Worm (Caenorhabditis elegans): ENCODE results near the gene clec-59.

The clec-59 gene

DNA sequence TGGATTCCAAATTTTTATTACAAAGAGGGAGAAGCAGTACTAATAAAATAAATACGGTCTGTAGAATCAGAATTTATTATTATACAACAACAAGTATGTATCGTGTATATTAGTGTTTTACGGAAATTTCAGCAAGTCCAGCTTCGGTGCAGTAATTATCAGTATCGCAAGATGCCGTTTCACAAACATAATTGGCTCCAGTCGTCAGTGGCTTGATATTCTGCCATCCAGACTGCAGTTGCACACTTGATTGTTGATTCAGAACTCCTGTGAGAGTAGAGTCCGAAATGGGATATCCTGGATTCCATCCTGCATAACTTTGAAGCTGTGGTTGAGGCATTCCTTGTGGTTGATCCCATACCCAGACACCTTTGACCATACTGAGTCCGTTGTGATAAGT, 795 bp upstream of the clec-59 start:
- TF ChIP-seq nhr-28 (tag; optimal IDR thresholded peaks at IDR 0.05) = no peak
- TF ChIP-seq pha-4 (tag; optimal IDR thresholded peaks at IDR 0.05) = no peak
- no peak for TF ChIP-seq tbx-8 (GFP tag; optimal IDR thresholded peaks at IDR 0.05)
- TF ChIP-seq mep-1 (tag; optimal IDR thresholded peaks at IDR 0.05) = no peak
- no peak for TF ChIP-seq blmp-1 (tag; optimal IDR thresholded peaks at IDR 0.05)
- no peak for TF ChIP-seq hlh-1 (tag; optimal IDR thresholded peaks at IDR 0.05)

DNA sequence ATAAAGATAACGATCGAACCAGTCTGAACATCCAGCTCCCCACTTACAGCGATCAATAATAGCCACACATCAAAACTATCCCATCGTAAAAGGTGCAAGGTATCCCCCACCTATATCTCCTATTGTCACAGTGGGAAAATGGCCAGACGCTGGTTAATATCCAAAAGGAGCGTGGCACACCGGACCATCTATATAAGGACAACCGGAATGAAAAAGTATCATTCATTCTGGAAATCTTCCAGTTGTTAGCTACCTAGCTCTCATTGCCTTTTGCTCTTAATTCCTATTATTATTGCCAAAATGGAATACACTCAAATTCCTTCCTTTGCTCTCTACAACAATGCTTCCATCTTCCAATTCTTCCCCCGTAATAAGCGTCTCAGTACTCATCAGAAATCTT, 2.3 kb downstream of the clec-59 start, which contains the start of gene ZK666.4:
Gene ZK666.4, plus strand, starts transcription at position 301 of the 400 bp plus-strand sequence.
- TF ChIP-seq drap-1 (GFP tag; optimal IDR thresholded peaks at IDR 0.05) (no peak), ceh-43 (GFP tag; optimal IDR thresholded peaks at IDR 0.05) (no peak), cnd-1 (tag; optimal IDR thresholded peaks at IDR 0.05) (no peak), nhr-237 (tag; optimal IDR thresholded peaks at IDR 0.05) (no peak), ceh-83 (GFP tag; optimal IDR thresholded peaks at IDR 0.05) (no peak)

ce11 chrII:10476039-10476438, 3.2 kb downstream of the clec-59 start, which contains the start of gene clec-58:
TSS of gene clec-58 (minus strand) at chrII:10476139.
- no peak for TF ChIP-seq hlh-1 (tag; optimal IDR thresholded peaks at IDR 0.05)
- no peak for TF ChIP-seq ham-2 (GFP tag; optimal IDR thresholded peaks at IDR 0.05)
- no peak for TF ChIP-seq nhr-237 (tag; optimal IDR thresholded peaks at IDR 0.05)
- no peak for TF ChIP-seq snpc-4 (tag; optimal IDR thresholded peaks at IDR 0.05)
- no peak for TF ChIP-seq nhr-76 (tag; optimal IDR thresholded peaks at IDR 0.05)
- TF ChIP-seq unc-120 (tag; optimal IDR thresholded peaks at IDR 0.05; ENCODE audit: poor library complexity, severe bottlenecking) = no peak
- TF ChIP-seq lsy-2 (tag; optimal IDR thresholded peaks at IDR 0.05) = no peak
- no peak for TF ChIP-seq lin-13 (tag; optimal IDR thresholded peaks at IDR 0.05)
- no peak for TF ChIP-seq lin-32 (GFP tag; optimal IDR thresholded peaks at IDR 0.05)
- TF ChIP-seq tbx-8 (GFP tag; optimal IDR thresholded peaks at IDR 0.05) = no peak

ce11 chrII:10471790-10472189, 7.5 kb downstream of the clec-59 start, which contains the start of gene ZK666.2:
TSS of gene ZK666.2 (minus strand) at chrII:10471890.
- TF ChIP-seq bed-3 (GFP tag; optimal IDR thresholded peaks at IDR 0.05) = no peak

DNA sequence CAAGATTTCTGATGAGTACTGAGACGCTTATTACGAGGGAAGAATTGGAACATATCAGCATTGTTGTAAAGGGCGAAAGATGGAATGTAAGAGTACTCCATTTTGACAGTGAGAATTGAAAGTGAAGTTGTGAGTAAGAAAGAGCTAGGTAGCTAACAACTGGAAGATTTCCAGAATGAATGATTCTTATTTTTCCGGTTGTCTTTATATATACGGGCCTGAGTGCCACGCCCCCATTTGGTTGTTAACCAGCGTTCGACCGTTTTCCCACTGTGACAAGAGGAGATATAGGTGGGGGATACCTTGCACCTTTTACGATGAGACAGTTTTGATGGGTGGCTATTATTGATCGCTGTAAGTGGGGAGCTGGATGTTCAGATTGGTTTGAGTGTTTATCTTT, 8.0 kb downstream of the clec-59 start, which contains the start of gene ZK666.1:
Gene ZK666.1, minus strand, starts transcription at position 101 of the 400 bp plus-strand sequence.
- no peak for TF ChIP-seq unc-39 (tag; optimal IDR thresholded peaks at IDR 0.05)
- no peak for TF ChIP-seq tbx-8 (GFP tag; optimal IDR thresholded peaks at IDR 0.05)

ce11 chrII:10470159-10470558, 9.1 kb downstream of the clec-59 start, which contains the start of gene clec-143:
TSS of gene clec-143 (minus strand) at chrII:10470297.
- TF ChIP-seq mep-1 (tag; optimal IDR thresholded peaks at IDR 0.05) (no peak), ces-1 (GFP tag; optimal IDR thresholded peaks at IDR 0.05) (no peak), ztf-11 (tag; optimal IDR thresholded peaks at IDR 0.05) (no peak), bed-3 (GFP tag; optimal IDR thresholded peaks at IDR 0.05) (no peak), nhr-12 (tag; optimal IDR thresholded peaks at IDR 0.05) (no peak), zip-8 (tag; optimal IDR thresholded peaks at IDR 0.05) (no peak), M03D4.4 (tag; optimal IDR thresholded peaks at IDR 0.05) (no peak), ceh-83 (GFP tag; optimal IDR thresholded peaks at IDR 0.05) (no peak), elt-1 (tag; optimal IDR thresholded peaks at IDR 0.05; ENCODE audit: borderline replicate concordance, insufficient read depth) (no peak), elt-3 (tag; optimal IDR thresholded peaks at IDR 0.05) (no peak), sem-2 (GFP tag; optimal IDR thresholded peaks at IDR 0.05) (no peak), unc-120 (tag; optimal IDR thresholded peaks at IDR 0.05; ENCODE audit: poor library complexity, severe bottlenecking) (no peak), pha-4 (tag; optimal IDR thresholded peaks at IDR 0.05) (no peak), drap-1 (GFP tag; optimal IDR thresholded peaks at IDR 0.05) (no peak), lin-13 (tag; optimal IDR thresholded peaks at IDR 0.05) (no peak)

DNA sequence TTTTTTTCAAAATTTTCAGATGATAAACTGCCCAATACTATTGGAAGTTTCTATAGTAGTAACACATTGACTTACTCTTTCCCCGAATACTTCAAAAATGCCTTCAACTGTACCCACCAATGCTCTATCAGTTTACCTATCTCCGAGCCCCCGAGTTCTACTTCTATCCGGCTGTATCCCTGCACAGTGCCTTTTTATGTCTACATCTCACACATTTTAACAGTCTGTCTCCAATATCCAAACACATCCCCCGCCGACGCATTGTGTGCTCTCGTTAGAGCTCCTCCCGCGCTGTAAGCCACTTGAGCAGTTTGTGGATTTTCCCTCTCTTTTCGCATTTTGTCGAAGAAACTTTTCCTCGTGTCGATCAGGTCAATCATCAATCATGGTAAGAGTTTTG, 12.7 kb downstream of the clec-59 start, which contains the start of gene tnc-2:
Gene tnc-2, plus strand, starts transcription at position 301 of the 400 bp plus-strand sequence.
- TF ChIP-seq elt-1 (tag; optimal IDR thresholded peaks at IDR 0.05; ENCODE audit: borderline replicate concordance, insufficient read depth) (no peak), unc-62 (GFP tag; optimal IDR thresholded peaks at IDR 0.05) (no peak)

Measured in whole organism, mixed stage, embryonic.